Fruit fly (Drosophila melanogaster) whole organism, embryonic: ENCODE data around the gene Sp1.

Source experiments
- Atf3 ChIP-seq: fragments of 200-800 bp; sonication (Bioruptor generic); optimal IDR thresholded peaks from 3 replicates; lab custom pipeline; 2016; ENCODE audit warnings: missing biosample characterization, missing genetic modification characterization
- BEAF-32 ChIP-seq: fragments of 200-800 bp; sonication (Bioruptor generic); optimal IDR thresholded peaks from 3 replicates; lab custom pipeline; 2017; ENCODE audit warnings: missing biosample characterization, missing genetic modification characterization, mild to moderate bottlenecking, moderate library complexity, missing genetic modification reagents
- Bgb ChIP-seq: fragments of 200-800 bp; sonication (Bioruptor generic); IDR thresholded peaks from 2 replicates; pipeline ENCODE4 v1.3.6; 2022; ENCODE audit warnings: missing biosample characterization, missing genetic modification characterization; ENCODE audit not compliant: partially characterized antibody
- CG10209 ChIP-seq: fragments of 200-800 bp; sonication (Bioruptor generic); optimal IDR thresholded peaks from 3 replicates; lab custom pipeline; 2017; ENCODE audit warnings: missing biosample characterization, mild to moderate bottlenecking, missing genetic modification characterization, missing genetic modification reagents
- CG10321 ChIP-seq: fragments of 200-800 bp; sonication (Bioruptor generic); IDR thresholded peaks from 2 replicates; pipeline ENCODE4 v1.3.6; 2022; ENCODE audit warnings: missing biosample characterization, missing genetic modification characterization
- CG10543 ChIP-seq: fragments of 200-800 bp; sonication (Bioruptor generic); optimal IDR thresholded peaks from 3 replicates; lab custom pipeline; 2017; ENCODE audit warnings: missing biosample characterization, mild to moderate bottlenecking, missing genetic modification characterization, moderate library complexity
- CG12744 ChIP-seq: fragments of 200-800 bp; sonication (Bioruptor generic); optimal IDR thresholded peaks from 2 replicates; lab custom pipeline; 2016; ENCODE audit warnings: missing biosample characterization, missing genetic modification characterization
- CG1602 ChIP-seq: fragments of 200-800 bp; sonication (Bioruptor generic); optimal IDR thresholded peaks from 3 replicates; lab custom pipeline; 2016; ENCODE audit warnings: missing biosample characterization, missing genetic modification characterization
- CG17361 ChIP-seq: fragments of 200-800 bp; sonication (Bioruptor generic); IDR thresholded peaks from 3 replicates; pipeline ENCODE4 v1.3.6; 2022; ENCODE audit warnings: missing biosample characterization, missing genetic modification characterization
- CG18011 ChIP-seq: fragments of 200-800 bp; sonication (Bioruptor generic); optimal IDR thresholded peaks from 2 replicates; lab custom pipeline; 2017; ENCODE audit warnings: missing biosample characterization, missing genetic modification characterization, mild to moderate bottlenecking, moderate library complexity, missing genotype
- CG32532 ChIP-seq: fragments of 200-800 bp; sonication (Bioruptor generic); IDR thresholded peaks from 2 replicates; pipeline ENCODE4 v1.3.6; 2022; ENCODE audit warnings: missing biosample characterization, missing genetic modification characterization
- CG34224 ChIP-seq: fragments of 200-800 bp; sonication (Bioruptor generic); IDR thresholded peaks from 3 replicates; pipeline ENCODE4 v1.3.6; 2022; ENCODE audit warnings: missing biosample characterization, missing genetic modification characterization; ENCODE audit not compliant: partially characterized antibody
- CG7839 ChIP-seq: fragments of 200-800 bp; sonication (Bioruptor generic); optimal IDR thresholded peaks from 3 replicates; lab custom pipeline; 2018; ENCODE audit warnings: missing biosample characterization, mild to moderate bottlenecking, missing genetic modification characterization, moderate library complexity
- CG8478 ChIP-seq: fragments of >200 bp; optimal IDR thresholded peaks from 2 replicates; lab custom pipeline; 2018
- CG9437 ChIP-seq: fragments of 200-800 bp; sonication (Bioruptor generic); optimal IDR thresholded peaks from 2 replicates; lab custom pipeline; 2018; ENCODE audit warnings: missing biosample characterization, mild to moderate bottlenecking, missing genetic modification characterization
- CG9727 ChIP-seq: fragments of 200-800 bp; sonication (Bioruptor generic); optimal IDR thresholded peaks from 3 replicates; lab custom pipeline; 2017; ENCODE audit warnings: missing biosample characterization, mild to moderate bottlenecking, missing genetic modification characterization
- Deaf1 ChIP-seq: fragments of 200-800 bp; optimal IDR thresholded peaks from 3 replicates; lab custom pipeline; 2019; ENCODE audit warnings: missing biosample characterization, mild to moderate bottlenecking, missing genetic modification characterization, moderate library complexity
- Dek ChIP-seq: fragments of 200-800 bp; sonication (Bioruptor generic); optimal IDR thresholded peaks from 3 replicates; lab custom pipeline; 2019; ENCODE audit warnings: missing biosample characterization, mild to moderate bottlenecking, missing genetic modification characterization, moderate library complexity
- Doc2 ChIP-seq: fragments of 200-800 bp; sonication (Bioruptor generic); IDR thresholded peaks from 2 replicates; pipeline ENCODE4 v1.3.6; 2022; ENCODE audit warnings: missing biosample characterization, missing genetic modification characterization
- E2f1 ChIP-seq: fragments of 200-800 bp; sonication (Bioruptor generic); IDR thresholded peaks from 2 replicates; pipeline ENCODE4 v1.3.6; 2022; ENCODE audit warnings: missing biosample characterization, missing genetic modification characterization
- Eip74EF ChIP-seq, 2 experiments: fragments of 200-800 bp in 1 of 2; fragments of >200 bp in 1 of 2; sonication (Bioruptor generic) in 1 of 2; optimal IDR thresholded peaks; 2 replicates each; lab custom pipeline; 2017 to 2019; ENCODE audit warnings: missing biosample characterization in 2 of 2, missing genetic modification characterization in 2 of 2, mild to moderate bottlenecking in 1 of 2, moderate library complexity in 1 of 2
- Med ChIP-seq: fragments of 200-800 bp; sonication (Bioruptor generic); peaks from one replicate; lab custom pipeline; 2016; ENCODE audit warnings: missing biosample characterization, missing genetic modification characterization, mild to moderate bottlenecking, inconsistent platforms, moderate library complexity
- Meics ChIP-seq: fragments of 200-800 bp; sonication (Bioruptor generic); optimal IDR thresholded peaks from 2 replicates; lab custom pipeline; 2017; ENCODE audit warnings: missing biosample characterization, mild to moderate bottlenecking, missing genetic modification characterization
- Nf-YB ChIP-seq: fragments of 200-800 bp; sonication (Bioruptor generic); optimal IDR thresholded peaks from 3 replicates; lab custom pipeline; 2019; ENCODE audit warnings: missing biosample characterization, mild to moderate bottlenecking, missing genetic modification characterization, moderate library complexity
- Nf-YC ChIP-seq: fragments of 200-800 bp; optimal IDR thresholded peaks from 3 replicates; lab custom pipeline; 2019; ENCODE audit warnings: missing biosample characterization, mild to moderate bottlenecking, missing genetic modification characterization, moderate library complexity
- Ptx1 ChIP-seq: fragments of 200-800 bp; sonication (Bioruptor generic); IDR thresholded peaks from 2 replicates; pipeline ENCODE4 v1.3.6; 2022; ENCODE audit warnings: missing biosample characterization, missing genetic modification characterization
- Ssrp ChIP-seq: fragments of 200-800 bp; sonication (Bioruptor generic); optimal IDR thresholded peaks from 2 replicates; lab custom pipeline; 2018; ENCODE audit warnings: missing biosample characterization, mild to moderate bottlenecking, missing genetic modification characterization, moderate library complexity
- YL-1 ChIP-seq: fragments of 200-800 bp; sonication (Bioruptor generic); optimal IDR thresholded peaks from 3 replicates; lab custom pipeline; 2017; ENCODE audit warnings: missing biosample characterization, mild to moderate bottlenecking, missing genetic modification characterization
- abd-A ChIP-seq: fragments of 200-800 bp; sonication (Bioruptor generic); optimal IDR thresholded peaks from 3 replicates; lab custom pipeline; 2019; ENCODE audit warnings: missing biosample characterization, mild to moderate bottlenecking, missing genetic modification characterization, moderate library complexity
- bbx ChIP-seq: fragments of 200-800 bp; sonication (Bioruptor generic); IDR thresholded peaks from 2 replicates; pipeline ENCODE4 v1.3.6; 2022; ENCODE audit warnings: missing biosample characterization, missing genetic modification characterization; ENCODE audit not compliant: partially characterized antibody
- cg ChIP-seq: fragments of 200-800 bp; sonication (Bioruptor generic); optimal IDR thresholded peaks from 3 replicates; lab custom pipeline; 2019; ENCODE audit warnings: missing biosample characterization, mild to moderate bottlenecking, missing genetic modification characterization, moderate library complexity
- chm ChIP-seq: fragments of 200-800 bp; sonication (Bioruptor generic); IDR thresholded peaks from 2 replicates; pipeline ENCODE4 v1.3.6; 2022; ENCODE audit warnings: missing biosample characterization, missing genetic modification characterization
- crol ChIP-seq: fragments of 200-800 bp; sonication (Bioruptor generic); IDR thresholded peaks from 2 replicates; pipeline ENCODE4 v1.3.6; 2022; ENCODE audit warnings: missing biosample characterization, missing genetic modification characterization
- danr ChIP-seq: fragments of 200-800 bp; sonication (Bioruptor generic); IDR thresholded peaks from 2 replicates; pipeline ENCODE4 v1.3.6; 2022; ENCODE audit warnings: missing biosample characterization, missing genetic modification characterization
- dimm ChIP-seq: fragments of 200-800 bp; sonication (Bioruptor generic); IDR thresholded peaks from 2 replicates; pipeline ENCODE4 v1.3.6; 2022; ENCODE audit warnings: missing biosample characterization, missing genetic modification characterization
- dm ChIP-seq: fragments of 200-800 bp; sonication (Bioruptor generic); optimal IDR thresholded peaks from 3 replicates; lab custom pipeline; 2016; ENCODE audit warnings: missing biosample characterization, missing genetic modification characterization
- dpn ChIP-seq, 2 experiments: fragments of 200-800 bp; sonication (Bioruptor generic); optimal IDR thresholded peaks; 3 replicates each; lab custom pipeline; 2016; ENCODE audit warnings: missing biosample characterization in 2 of 2, missing genetic modification characterization in 2 of 2
- gcm2 ChIP-seq: fragments of 200-800 bp; sonication (Bioruptor generic); optimal IDR thresholded peaks from 2 replicates; lab custom pipeline; 2016; ENCODE audit warnings: missing biosample characterization, missing genetic modification characterization
- gfzf ChIP-seq: fragments of 200-800 bp; sonication (Bioruptor generic); optimal IDR thresholded peaks from 2 replicates; lab custom pipeline; 2016; ENCODE audit warnings: missing biosample characterization, mild to moderate bottlenecking, missing genetic modification characterization, moderate library complexity
- pan ChIP-seq, 4 experiments: fragments of >200 bp in 3 of 4; fragments of 200-800 bp in 1 of 4; sonication (Bioruptor generic) in 1 of 4; optimal IDR thresholded peaks in 3 of 4; IDR thresholded peaks in 1 of 4; 2 replicates each; pipeline versions ENCODE4 v1.3.6 to Lab custom; 2017 to 2022; ENCODE audit warnings: missing biosample characterization in 2 of 4, missing genetic modification characterization in 2 of 4, mixed read lengths in 1 of 4
- pfk ChIP-seq: fragments of 200-800 bp; sonication (Bioruptor generic); optimal IDR thresholded peaks from 2 replicates; lab custom pipeline; 2018; ENCODE audit warnings: missing biosample characterization, mild to moderate bottlenecking, missing genetic modification characterization, moderate library complexity
- pzg ChIP-seq: fragments of 200-800 bp; sonication (Bioruptor generic); optimal IDR thresholded peaks from 3 replicates; lab custom pipeline; 2018; ENCODE audit warnings: missing biosample characterization, mild to moderate bottlenecking, missing genetic modification characterization, moderate library complexity
- ranshi ChIP-seq: fragments of 200-800 bp; sonication (Bioruptor generic); IDR thresholded peaks from 2 replicates; pipeline ENCODE4 v1.3.6; 2022; ENCODE audit warnings: missing biosample characterization, missing genetic modification characterization
- slbo ChIP-seq: fragments of 200-800 bp; sonication (Bioruptor generic); IDR thresholded peaks from 2 replicates; pipeline ENCODE4 v1.3.6; 2022; ENCODE audit warnings: missing biosample characterization, missing genetic modification characterization
- sob ChIP-seq: fragments of 200-800 bp; sonication (Bioruptor generic); IDR thresholded peaks from 2 replicates; pipeline ENCODE4 v1.3.6; 2022; ENCODE audit warnings: missing biosample characterization, missing genetic modification characterization
- sug ChIP-seq: fragments of 200-800 bp; optimal IDR thresholded peaks from 2 replicates; lab custom pipeline; 2019; ENCODE audit warnings: missing biosample characterization, mild to moderate bottlenecking, missing genetic modification characterization, moderate library complexity
- tio ChIP-seq: fragments of 200-800 bp; sonication (Bioruptor generic); optimal IDR thresholded peaks from 2 replicates; lab custom pipeline; 2017; ENCODE audit warnings: missing biosample characterization, missing genetic modification characterization, inconsistent platforms

Sp1 gene

DNA sequence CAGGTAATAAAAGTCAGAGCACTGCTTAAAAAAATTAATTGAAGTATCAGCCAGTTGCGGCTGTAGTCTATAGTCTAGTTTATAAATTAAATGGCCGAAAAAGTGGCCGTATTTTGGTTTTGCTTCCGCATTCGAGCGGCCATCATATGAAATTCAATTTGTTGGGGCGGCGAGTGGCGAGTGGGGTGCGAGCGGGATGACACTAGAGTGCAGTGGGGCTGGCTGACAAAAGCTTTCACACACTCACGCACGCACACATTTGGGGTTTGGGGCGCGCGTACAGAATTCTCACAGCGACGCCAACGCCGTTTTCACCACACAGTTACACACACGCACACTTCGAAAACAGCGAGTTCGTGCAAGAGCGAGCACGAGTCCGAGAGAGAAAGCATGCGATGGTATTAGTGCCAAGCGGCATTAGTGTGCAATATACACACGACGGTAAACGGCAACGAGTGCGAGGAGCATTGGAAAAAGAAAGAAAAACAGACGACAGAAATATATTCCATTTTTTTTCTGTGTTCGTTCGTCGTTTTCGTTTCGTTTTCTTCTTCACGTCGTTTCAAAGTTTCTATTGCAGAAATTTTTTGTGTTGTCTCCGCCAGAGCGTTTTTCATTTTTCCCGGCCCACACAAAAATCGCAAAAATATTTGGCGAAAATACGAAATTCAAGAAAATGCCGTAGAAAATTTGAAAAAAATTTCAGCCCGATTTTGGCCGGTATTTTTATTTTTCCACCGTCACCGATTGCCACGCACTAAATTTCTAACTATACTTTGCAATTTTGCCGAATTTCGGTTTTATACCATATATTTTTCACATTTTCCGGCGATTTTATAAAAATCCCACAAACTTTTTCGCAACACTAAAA, 44.5 kb upstream of the Sp1 start:
- TF ChIP-seq Meics (GFP tag; lab: Kevin White, UChicago) (peak; percentile 26), chm (0 out of 2 replicates have a peak, but pooled peaks have one; percentile 37), Ssrp (tag; lab: Kevin White, UChicago) (no peak), abd-A (tag; lab: Kevin White, UChicago) (no peak), pan (optimal IDR thresholded peaks at IDR 0.05; lab: Kevin White, UChicago) (no peak), pan (GFP tag; optimal IDR thresholded peaks at IDR 0.05 in 1 of 2, IDR thresholded peaks at IDR 0.05 in 1 of 2) (no peak), dimm (GFP tag; lab: Robert Waterston, UW) (no peak), pfk (GFP tag; lab: Kevin White, UChicago) (peak; percentile 12), CG10321 (GFP tag; lab: Robert Waterston, UW) (peak; percentile 92), Med (GFP tag; lab: Kevin White, UChicago) (peak; percentile 80), CG10543 (peak; percentile 41), dpn (GFP tag; optimal IDR thresholded peaks at IDR 0.05; lab: Kevin White, UChicago) (peak in 1 of 2 experiments; percentile 16), ranshi (GFP tag; lab: Robert Waterston, UW) (peak; percentile 10; the same call in 1 of the 2 replicates), Nf-YC (tag; lab: Kevin White, UChicago) (peak; percentile 41), CG8478 (lab: Kevin White, UChicago) (peak; percentile 95), slbo (0 out of 2 replicates have a peak, but pooled peaks have one; percentile 23), CG18011 (peak; percentile 30), Atf3 (no peak), CG32532 (GFP tag; lab: Robert Waterston, UW) (0 out of 2 replicates have a peak, but pooled peaks have one; percentile 21), gfzf (no peak), Dek (tag; lab: Kevin White, UChicago) (peak; percentile 26), bbx (GFP tag; lab: Robert Waterston, UW) (0 out of 2 replicates have a peak, but pooled peaks have one; percentile 18), CG10209 (GFP tag; lab: Kevin White, UChicago) (no peak), Nf-YB (GFP tag; lab: Kevin White, UChicago) (peak; percentile 26), Deaf1 (tag; lab: Kevin White, UChicago) (peak; percentile 89), dm (GFP tag; lab: Kevin White, UChicago) (peak; percentile 37), Eip74EF (GFP tag; optimal IDR thresholded peaks at IDR 0.05; lab: Kevin White, UChicago) (peak in 1 of 2 experiments; percentile 90), danr (no peak), crol (GFP tag; lab: Robert Waterston, UW) (peak; percentile 58), YL-1 (GFP tag; lab: Kevin White, UChicago) (peak; percentile 81), cg (peak; percentile 95), pzg (GFP tag; lab: Kevin White, UChicago) (peak; percentile 20), tio (GFP tag; lab: Kevin White, UChicago) (no peak), Doc2 (GFP tag; lab: Robert Waterston, UW) (no peak), CG17361 (peak; percentile 30; the same call in 1 of the 3 replicates), E2f1 (GFP tag; lab: Robert Waterston, UW) (no peak), CG9727 (GFP tag; lab: Kevin White, UChicago) (peak; percentile 23), CG9437 (GFP tag; lab: Kevin White, UChicago) (peak; percentile 9), sob (no peak), sug (tag; lab: Kevin White, UChicago) (no peak), Ptx1 (GFP tag; lab: Robert Waterston, UW) (no peak), CG1602 (GFP tag; lab: Kevin White, UChicago) (no peak), BEAF-32 (GFP tag; lab: Kevin White, UChicago) (peak; percentile 45), CG12744 (no peak), gcm2 (no peak), CG34224 (no peak; the same call in 2 of the 3 replicates), Bgb (GFP tag; lab: Robert Waterston, UW) (peak; percentile 39; the same call in 1 of the 2 replicates), CG7839 (tag; lab: Kevin White, UChicago) (no peak)
